Worm (Caenorhabditis elegans): ENCODE data around the gene Y73C8C.3.

- TF ChIP-seq ama-1 (optimal IDR thresholded peaks at IDR 0.05) (no peak), lin-39 (tag; optimal IDR thresholded peaks at IDR 0.05) (no peak), nfya-1 (tag; optimal IDR thresholded peaks at IDR 0.05; ENCODE audit: insufficient read depth) (no peak)
Observed at ce11 chrV:3165438-3165837, 50.4 kb downstream of the Y73C8C.3 start, which contains the start of gene C36C5.14.
